Worm (Caenorhabditis elegans): Measurements from ENCODE around the gene nlp-79.

ce11 chrIV:13190075-13190474 is 40.7 kb downstream of the nlp-79 start:
- TF ChIP-seq elt-2 (tag; optimal IDR thresholded peaks at IDR 0.05) (no peak), syd-9 (tag; optimal IDR thresholded peaks at IDR 0.05) (no peak), ama-1 (optimal IDR thresholded peaks at IDR 0.05) (no peak), hlh-13 (GFP tag; optimal IDR thresholded peaks at IDR 0.05) (no peak), madf-2 (tag; optimal IDR thresholded peaks at IDR 0.05) (no peak), Y22D7AL.16 (tag; optimal IDR thresholded peaks at IDR 0.05) (no peak), ztf-16 (tag; optimal IDR thresholded peaks at IDR 0.05) (no peak), pax-1 (tag; optimal IDR thresholded peaks at IDR 0.05) (no peak), ref-2 (tag; optimal IDR thresholded peaks at IDR 0.05) (no peak), nfya-1 (tag; optimal IDR thresholded peaks at IDR 0.05) (no peak), nhr-11 (tag; optimal IDR thresholded peaks at IDR 0.05) (no peak), C08G9.2 (tag; optimal IDR thresholded peaks at IDR 0.05) (no peak), unc-55 (GFP tag; optimal IDR thresholded peaks at IDR 0.05) (no peak), F13H6.1 (tag; optimal IDR thresholded peaks at IDR 0.05) (no peak)

All from whole organism, late embryonic.